Worm (Caenorhabditis elegans) whole organism, young adult: Measurements from ENCODE around the gene srr-8.

ENCODE experiments used
- B0019.2 ChIP-seq: fragments of 200-800 bp; sonication (Bioruptor generic); conservative IDR thresholded peaks from 2 replicates; pipeline ENCODE4 v1.3.6; 2022; ENCODE audit warnings: missing genetic modification reagents, missing genetic modification characterization, missing compliant biosample characterization
- B0035.1 ChIP-seq: sonication (generic microtip); optimal IDR thresholded peaks from 2 replicates; lab custom pipeline; 2016; ENCODE audit warnings: missing genetic modification characterization, mild to moderate bottlenecking, missing compliant biosample characterization, missing genotype, missing genetic modification reagents
- C06A6.2 ChIP-seq: fragments of 200-800 bp; sonication (Bioruptor generic); conservative IDR thresholded peaks from 2 replicates; pipeline ENCODE4 v1.3.6; 2022; ENCODE audit warnings: missing genetic modification characterization, missing compliant biosample characterization
- C17E4.6 ChIP-seq: fragments of 200-800 bp; sonication (Bioruptor generic); IDR thresholded peaks from 2 replicates; pipeline ENCODE4 v1.3.6; 2022; ENCODE audit warnings: missing genetic modification reagents, missing genetic modification characterization, missing compliant biosample characterization
- F37B4.10 ChIP-seq: fragments of 200-800 bp; sonication (Bioruptor generic); IDR thresholded peaks from 2 replicates; pipeline ENCODE4 v1.3.6; 2022; ENCODE audit warnings: missing genetic modification characterization, missing compliant biosample characterization
- F55B11.4 ChIP-seq: sonication (generic microtip); optimal IDR thresholded peaks from 2 replicates; lab custom pipeline; 2016; ENCODE audit warnings: missing compliant biosample characterization, missing genetic modification characterization, borderline replicate concordance; ENCODE audit not compliant: insufficient read depth
- F57C9.4 ChIP-seq: sonication (generic microtip); optimal IDR thresholded peaks from 2 replicates; lab custom pipeline; 2017; ENCODE audit warnings: mild to moderate bottlenecking, missing genetic modification characterization, missing compliant biosample characterization
- K11D2.4 ChIP-seq: fragments of 200-800 bp; sonication (Bioruptor generic); IDR thresholded peaks from 2 replicates; pipeline ENCODE4 v1.3.6; 2022; ENCODE audit warnings: missing genetic modification reagents, missing genetic modification characterization, missing compliant biosample characterization
- K12H6.12 ChIP-seq: fragments of 200-800 bp; sonication (Bioruptor generic); optimal IDR thresholded peaks from 2 replicates; lab custom pipeline; 2018; ENCODE audit warnings: mild to moderate bottlenecking, missing genetic modification characterization, missing compliant biosample characterization
- T07F8.4 ChIP-seq: sonication (generic microtip); optimal IDR thresholded peaks from 2 replicates; lab custom pipeline; 2016; ENCODE audit warnings: mild to moderate bottlenecking, missing genetic modification characterization, moderate library complexity, missing compliant biosample characterization
- Y79H2A.3 ChIP-seq: fragments of 200-800 bp; sonication (Bioruptor generic); conservative IDR thresholded peaks from 2 replicates; pipeline ENCODE4 v1.3.6; 2022; ENCODE audit warnings: missing genetic modification reagents, missing genetic modification characterization, missing compliant biosample characterization
- attf-5 ChIP-seq: fragments of 200-800 bp; sonication (Bioruptor generic); optimal IDR thresholded peaks from 2 replicates; lab custom pipeline; 2018; ENCODE audit warnings: mild to moderate bottlenecking, missing genetic modification characterization, missing compliant biosample characterization
- bed-1 ChIP-seq: fragments of 200-800 bp; sonication (Bioruptor generic); IDR thresholded peaks from 2 replicates; pipeline ENCODE4 v1.3.6; 2022; ENCODE audit warnings: missing genetic modification reagents, missing genetic modification characterization, missing compliant biosample characterization
- bed-2 ChIP-seq: fragments of 200-800 bp; sonication (Bioruptor generic); IDR thresholded peaks from 2 replicates; pipeline ENCODE4 v1.3.6; 2022; ENCODE audit warnings: missing genetic modification reagents, missing genetic modification characterization, missing compliant biosample characterization
- cebp-1 ChIP-seq, 2 experiments: fragments of 200-800 bp in 1 of 2; sonication (Bioruptor generic) in 1 of 2; sonication (generic microtip) in 1 of 2; IDR thresholded peaks in 1 of 2; optimal IDR thresholded peaks in 1 of 2; 2 replicates each; pipeline versions ENCODE4 v1.3.6 to Lab custom; 2017 to 2022; ENCODE audit warnings: missing compliant biosample characterization in 2 of 2, missing genetic modification characterization in 2 of 2, mild to moderate bottlenecking in 1 of 2, missing genetic modification reagents in 1 of 2, moderate library complexity in 1 of 2
- cebp-2 ChIP-seq: fragments of 200-800 bp; sonication (Bioruptor generic); IDR thresholded peaks from 2 replicates; pipeline ENCODE4 v1.3.6; 2022; ENCODE audit warnings: missing genetic modification characterization, missing compliant biosample characterization
- ceh-100 ChIP-seq: fragments of 200-800 bp; sonication (Bioruptor generic); IDR thresholded peaks from 2 replicates; pipeline ENCODE4 v1.3.6; 2022; ENCODE audit warnings: missing genetic modification reagents, missing genetic modification characterization, missing compliant biosample characterization
- ceh-27 ChIP-seq: fragments of 200-800 bp; sonication (Bioruptor generic); optimal IDR thresholded peaks from 2 replicates; lab custom pipeline; 2018; ENCODE audit warnings: mild to moderate bottlenecking, missing genetic modification characterization, moderate library complexity, missing compliant biosample characterization
- ceh-40 ChIP-seq: fragments of 200-800 bp; sonication (Bioruptor generic); IDR thresholded peaks from 2 replicates; pipeline ENCODE4 v1.3.6; 2022; ENCODE audit warnings: missing genetic modification characterization, missing compliant biosample characterization
- chd-7 ChIP-seq: sonication (generic microtip); optimal IDR thresholded peaks from 2 replicates; lab custom pipeline; 2016; ENCODE audit warnings: mild to moderate bottlenecking, missing genetic modification characterization, moderate library complexity, missing compliant biosample characterization
- dpff-1 ChIP-seq: sonication (generic microtip); optimal IDR thresholded peaks from 2 replicates; lab custom pipeline; 2017; ENCODE audit warnings: mild to moderate bottlenecking, missing genetic modification characterization, missing compliant biosample characterization
- egl-44 ChIP-seq: fragments of 200-800 bp; sonication (Bioruptor generic); IDR thresholded peaks from 2 replicates; pipeline ENCODE4 v1.3.6; 2022; ENCODE audit warnings: missing genetic modification reagents, missing genetic modification characterization, missing compliant biosample characterization
- egrh-3 ChIP-seq: fragments of 200-800 bp; sonication (Bioruptor generic); IDR thresholded peaks from 2 replicates; pipeline ENCODE4 v1.3.6; 2022; ENCODE audit warnings: missing genetic modification reagents, missing genetic modification characterization, missing compliant biosample characterization
- gei-17 ChIP-seq: fragments of 200-800 bp; sonication (Bioruptor generic); optimal IDR thresholded peaks from 2 replicates; lab custom pipeline; 2018; ENCODE audit warnings: mild to moderate bottlenecking, missing genetic modification characterization, missing compliant biosample characterization
- hlh-26 ChIP-seq: fragments of 200-800 bp; sonication (Bioruptor generic); conservative IDR thresholded peaks from 2 replicates; pipeline ENCODE4 v1.3.6; 2022; ENCODE audit warnings: missing genetic modification reagents, missing genetic modification characterization, missing compliant biosample characterization
- hmg-1.2 ChIP-seq: fragments of 200-800 bp; sonication (Bioruptor generic); IDR thresholded peaks from 2 replicates; pipeline ENCODE4 v1.3.6; 2022; ENCODE audit warnings: missing genetic modification reagents, missing genetic modification characterization, missing compliant biosample characterization
- hsf-1 ChIP-seq: fragments of 200-800 bp; sonication (Bioruptor generic); IDR thresholded peaks from 2 replicates; pipeline ENCODE4 v1.3.6; 2022; ENCODE audit warnings: missing genetic modification reagents, missing genetic modification characterization, missing compliant biosample characterization
- lir-1 ChIP-seq: fragments of 200-800 bp; sonication (Bioruptor generic); conservative IDR thresholded peaks from 2 replicates; pipeline ENCODE4 v1.3.6; 2022; ENCODE audit warnings: missing genetic modification reagents, missing genetic modification characterization, missing compliant biosample characterization
- mcd-1 ChIP-seq: fragments of 200-800 bp; sonication (Bioruptor generic); IDR thresholded peaks from 2 replicates; pipeline ENCODE4 v1.3.6; 2022; ENCODE audit warnings: missing genetic modification reagents, missing genetic modification characterization, missing compliant biosample characterization
- nfyb-1 ChIP-seq: fragments of 200-800 bp; sonication (Bioruptor generic); IDR thresholded peaks from 2 replicates; pipeline ENCODE4 v1.3.6; 2022; ENCODE audit warnings: missing genetic modification reagents, missing genetic modification characterization, missing compliant biosample characterization
- nhr-27 ChIP-seq: fragments of 200-800 bp; sonication (Bioruptor generic); optimal IDR thresholded peaks from 2 replicates; lab custom pipeline; 2018; ENCODE audit warnings: mild to moderate bottlenecking, missing genetic modification characterization, moderate library complexity, missing compliant biosample characterization
- pha-4 ChIP-seq: fragments of 150-350 bp; sonication (generic microtip); optimal IDR thresholded peaks from 2 replicates; lab custom pipeline; 2014; ENCODE audit warnings: missing biosample characterization, missing genetic modification reagents, missing genetic modification characterization
- sea-2 ChIP-seq: fragments of 200-800 bp; sonication (Bioruptor generic); IDR thresholded peaks from 2 replicates; pipeline ENCODE4 v1.3.6; 2022; ENCODE audit warnings: missing genetic modification characterization, missing compliant biosample characterization
- snpc-1.1 ChIP-seq: sonication (generic microtip); optimal IDR thresholded peaks from 2 replicates; lab custom pipeline; 2017; ENCODE audit warnings: missing genetic modification characterization, mild to moderate bottlenecking, missing compliant biosample characterization, antibody characterized with exemption, moderate library complexity, missing genotype, missing genetic modification reagents; ENCODE audit not compliant: insufficient read depth
- sptf-2 ChIP-seq: fragments of 200-800 bp; sonication (Bioruptor generic); optimal IDR thresholded peaks from 2 replicates; lab custom pipeline; 2018; ENCODE audit warnings: mild to moderate bottlenecking, missing genetic modification characterization, missing compliant biosample characterization
- unc-62 ChIP-seq: fragments of 150-350 bp; optimal IDR thresholded peaks from 2 replicates; lab custom pipeline; 2014; ENCODE audit warnings: missing biosample characterization, missing genetic modification reagents, missing genetic modification characterization
- xnd-1 ChIP-seq: sonication (generic microtip); optimal IDR thresholded peaks from 2 replicates; lab custom pipeline; 2016; ENCODE audit warnings: missing genotype, missing genetic modification reagents, missing genetic modification characterization, missing compliant biosample characterization
- zfh-2 ChIP-seq: fragments of 200-800 bp; sonication (Bioruptor generic); conservative IDR thresholded peaks from 2 replicates; pipeline ENCODE4 v1.3.6; 2022; ENCODE audit warnings: missing genetic modification reagents, missing genetic modification characterization, missing compliant biosample characterization
- ztf-6 ChIP-seq: fragments of 200-800 bp; sonication (Bioruptor generic); IDR thresholded peaks from 2 replicates; pipeline ENCODE4 v1.3.6; 2022; ENCODE audit warnings: missing genetic modification reagents, missing genetic modification characterization, missing compliant biosample characterization

srr-8 gene

DNA sequence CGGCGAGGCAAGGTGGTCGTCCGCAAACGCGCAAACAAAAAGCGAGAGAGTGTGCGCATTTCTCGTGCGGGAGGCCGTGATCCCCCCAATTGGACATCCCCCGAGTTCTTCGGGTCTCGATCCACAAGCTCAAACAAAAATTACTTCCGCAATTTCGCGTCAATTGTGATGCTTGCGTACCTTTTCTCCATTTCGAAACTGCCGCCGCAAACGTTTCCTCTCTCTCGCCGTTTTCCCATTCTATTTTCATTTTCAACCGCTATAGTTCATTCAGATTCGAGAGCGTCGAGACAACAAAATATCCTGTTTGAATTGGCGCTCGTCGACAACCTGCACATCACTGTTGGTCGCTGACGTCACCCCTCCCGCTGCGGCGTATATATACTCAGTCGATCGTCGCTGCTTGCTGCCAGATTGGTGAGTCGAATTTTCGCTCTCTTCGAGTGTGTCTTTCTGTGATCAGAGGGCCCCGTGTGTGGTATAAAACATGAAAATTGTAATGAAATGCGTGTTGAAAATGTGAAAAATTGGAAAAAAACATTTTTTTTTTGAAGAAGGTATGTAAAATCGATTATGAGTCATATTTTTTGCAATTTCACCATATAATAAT lies 48.0 kb downstream of the srr-8 start, which contains the start of the genes pqn-51 and K11D12.14 (continued):
- TF ChIP-seq hlh-26 (GFP tag; lab: Robert Waterston, UW) (no peak), chd-7 (no peak), ceh-27 (peak; percentile 71), egrh-3 (GFP tag; lab: Robert Waterston, UW) (peak; percentile 72), K12H6.12 (tag; lab: Kevin White, UChicago) (peak; percentile 89), K11D2.4 (peak; percentile 94), bed-1 (GFP tag; lab: Robert Waterston, UW) (no peak), B0019.2 (GFP tag; lab: Robert Waterston, UW) (peak; percentile 44), F57C9.4 (no peak), lir-1 (GFP tag; lab: Robert Waterston, UW) (peak; percentile 62; the same call in 1 of the 2 replicates), bed-2 (GFP tag; lab: Robert Waterston, UW) (peak; percentile 87), xnd-1 (tag; lab: Kevin White, UChicago) (peak; percentile 45), F37B4.10 (GFP tag; lab: Robert Waterston, UW) (0 out of 2 replicates have a peak, but pooled peaks have one; percentile 6), cebp-1 (GFP tag; IDR thresholded peaks at IDR 0.05; lab: Robert Waterston, UW) (peak; percentile 90), cebp-1 (tag; optimal IDR thresholded peaks at IDR 0.05; lab: Kevin White, UChicago) (peak; percentile 97), B0035.1 (tag; lab: Kevin White, UChicago) (peak; percentile 19), hsf-1 (GFP tag; lab: Robert Waterston, UW) (no peak), sptf-2 (GFP tag; lab: Kevin White, UChicago) (no peak), gei-17 (GFP tag; lab: Kevin White, UChicago) (peak; percentile 72), Y79H2A.3 (GFP tag; lab: Robert Waterston, UW) (0 out of 2 replicates have a peak, but pooled peaks have one; percentile 60), ztf-6 (GFP tag; lab: Robert Waterston, UW) (0 out of 2 replicates have a peak, but pooled peaks have one; percentile 50), nhr-27 (no peak), T07F8.4 (tag; lab: Kevin White, UChicago) (no peak), cebp-2 (GFP tag; lab: Robert Waterston, UW) (no peak), F55B11.4 (tag; lab: Kevin White, UChicago) (no peak), dpff-1 (no peak), pha-4 (tag; lab: Kevin White, UChicago) (peak; percentile 51), snpc-1.1 (no peak), attf-5 (GFP tag; lab: Kevin White, UChicago) (peak; percentile 94), C06A6.2 (peak; percentile 92), ceh-40 (GFP tag; lab: Robert Waterston, UW) (no peak), C17E4.6 (GFP tag; lab: Robert Waterston, UW) (0 out of 2 replicates have a peak, but pooled peaks have one; percentile 32), unc-62 (GFP tag; lab: Kevin White, UChicago) (peak; percentile 30)

DNA sequence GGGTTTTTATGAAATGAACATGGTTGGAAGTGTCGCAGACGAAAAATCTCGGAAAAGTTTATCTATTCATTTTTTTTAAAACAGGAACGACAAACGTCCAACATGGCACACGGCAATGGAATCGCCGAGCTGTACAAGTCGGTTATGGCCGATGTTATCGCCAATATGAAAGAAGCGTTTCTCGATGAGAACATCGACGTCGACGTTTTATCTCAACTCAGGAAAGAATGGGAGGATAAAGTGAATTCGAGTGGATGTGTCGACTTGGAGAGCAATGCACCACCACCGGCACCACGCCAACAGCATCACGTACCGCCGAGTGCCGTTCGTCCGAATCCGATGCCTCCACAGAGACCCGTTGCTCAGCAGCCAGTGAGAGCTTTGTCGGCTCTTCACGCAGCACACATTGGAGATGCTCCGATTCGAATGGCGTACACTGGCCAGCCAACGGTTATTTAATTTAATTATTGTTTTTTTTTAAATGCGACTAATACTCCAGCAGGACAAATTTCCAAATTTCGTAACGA lies 48.6 kb downstream of the srr-8 start:
- TF ChIP-seq mcd-1 (GFP tag; lab: Robert Waterston, UW) (0 out of 2 replicates have a peak, but pooled peaks have one; percentile 21), hmg-1.2 (GFP tag; lab: Robert Waterston, UW) (0 out of 2 replicates have a peak, but pooled peaks have one; percentile 5), ceh-100 (GFP tag; lab: Robert Waterston, UW) (no peak), egl-44 (GFP tag; lab: Robert Waterston, UW) (peak; percentile 33; the same call in 1 of the 2 replicates), nfyb-1 (GFP tag; lab: Robert Waterston, UW) (peak; percentile 66; the same call in 1 of the 2 replicates), K11D2.4 (0 out of 2 replicates have a peak, but pooled peaks have one; percentile 16), sea-2 (no peak), zfh-2 (peak; percentile 76; the same call in 1 of the 2 replicates)
